Worm (Caenorhabditis elegans): ENCODE data around the gene cht-4.

The cht-4 gene

DNA sequence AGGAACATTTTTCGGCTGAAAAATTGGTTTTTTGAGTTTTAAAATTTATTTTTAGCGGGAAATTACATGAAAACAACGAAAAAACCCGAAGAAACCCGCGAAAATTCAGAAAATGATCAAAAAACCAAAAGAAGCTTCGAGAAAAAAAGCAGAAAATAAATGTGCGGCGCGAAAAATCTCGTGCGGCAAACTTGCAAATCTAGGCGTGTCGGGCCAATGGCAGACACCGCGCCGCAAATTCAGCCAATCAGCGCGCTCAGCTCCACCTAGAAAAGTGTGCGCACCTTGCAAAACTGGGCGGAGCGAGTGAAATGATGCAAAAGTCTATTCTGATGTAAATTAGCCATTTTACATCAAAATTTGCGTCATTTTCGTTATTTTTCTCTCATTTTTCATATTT, 38.4 kb downstream of the cht-4 start, which contains the start of gene Y22D7AL.10 (continued):
- TF ChIP-seq sox-4 (tag; optimal IDR thresholded peaks at IDR 0.05) (peak; percentile 54), C08G9.2 (tag; optimal IDR thresholded peaks at IDR 0.05) (peak; percentile 85), ceh-6 (GFP tag; optimal IDR thresholded peaks at IDR 0.05) (peak; percentile 66), zip-5 (tag; optimal IDR thresholded peaks at IDR 0.05) (peak; percentile 48), ztf-16 (tag; optimal IDR thresholded peaks at IDR 0.05) (peak; percentile 89), K02D7.2 (tag; optimal IDR thresholded peaks at IDR 0.05) (peak; percentile 82), ahr-1 (tag; optimal IDR thresholded peaks at IDR 0.05) (peak; percentile 59), F13H6.1 (tag; optimal IDR thresholded peaks at IDR 0.05) (peak; percentile 80), lim-6 (tag; optimal IDR thresholded peaks at IDR 0.05) (peak; percentile 57), ama-1 (optimal IDR thresholded peaks at IDR 0.05) (no peak), ceh-14 (tag; optimal IDR thresholded peaks at IDR 0.05) (peak; percentile 90), mec-3 (tag; optimal IDR thresholded peaks at IDR 0.05; ENCODE audit: borderline replicate concordance) (no peak), fax-1 (tag; optimal IDR thresholded peaks at IDR 0.05) (peak; percentile 80), lin-11 (tag; optimal IDR thresholded peaks at IDR 0.05) (peak; percentile 67), ttx-3 (tag; optimal IDR thresholded peaks at IDR 0.05) (peak; percentile 79), ets-4 (tag; optimal IDR thresholded peaks at IDR 0.05) (peak; percentile 49), T23F11.4 (GFP tag; optimal IDR thresholded peaks at IDR 0.05) (peak; percentile 72), elt-2 (tag; optimal IDR thresholded peaks at IDR 0.05) (peak; percentile 93), ceh-24 (tag; optimal IDR thresholded peaks at IDR 0.05) (peak; percentile 16), unc-86 (tag; optimal IDR thresholded peaks at IDR 0.05) (peak; percentile 94), pqm-1 (tag; optimal IDR thresholded peaks at IDR 0.05) (peak; percentile 80), sox-2 (GFP tag; IDR thresholded peaks at IDR 0.05) (peak; percentile 64), unc-55 (GFP tag; optimal IDR thresholded peaks at IDR 0.05) (no peak), odd-2 (tag; optimal IDR thresholded peaks at IDR 0.05) (peak; percentile 45), unc-3 (GFP tag; conservative IDR thresholded peaks at IDR 0.05) (0 out of 2 replicates have a peak, but pooled peaks have one; percentile 45), unc-3 (tag; optimal IDR thresholded peaks at IDR 0.05) (peak; percentile 82), ceh-19 (GFP tag; optimal IDR thresholded peaks at IDR 0.05) (peak; percentile 87), unc-42 (tag; optimal IDR thresholded peaks at IDR 0.05) (peak; percentile 89), K09A11.1 (tag; optimal IDR thresholded peaks at IDR 0.05; ENCODE audit: insufficient read depth) (peak; percentile 92), elt-4 (tag; optimal IDR thresholded peaks at IDR 0.05) (no peak), nfya-1 (tag; optimal IDR thresholded peaks at IDR 0.05) (peak; percentile 100), ceh-18 (tag; optimal IDR thresholded peaks at IDR 0.05) (peak; percentile 97), tbx-7 (tag; optimal IDR thresholded peaks at IDR 0.05) (peak; percentile 66), gmeb-2 (tag; optimal IDR thresholded peaks at IDR 0.05) (peak; percentile 74), nhr-232 (tag; optimal IDR thresholded peaks at IDR 0.05) (peak; percentile 59), ceh-22 (tag; optimal IDR thresholded peaks at IDR 0.05) (peak; percentile 21), ref-2 (tag; optimal IDR thresholded peaks at IDR 0.05) (peak; percentile 97), pax-1 (tag; optimal IDR thresholded peaks at IDR 0.05) (peak; percentile 93), hlh-30 (tag; optimal IDR thresholded peaks at IDR 0.05; ENCODE audit: insufficient read depth) (peak; percentile 81), fkh-6 (tag; optimal IDR thresholded peaks at IDR 0.05) (peak; percentile 76), ceh-30 (tag; optimal IDR thresholded peaks at IDR 0.05) (no peak), ceh-2 (tag; optimal IDR thresholded peaks at IDR 0.05) (peak; percentile 85), ceh-45 (GFP tag; IDR thresholded peaks at IDR 0.05) (0 out of 2 replicates have a peak, but pooled peaks have one; percentile 63), dve-1 (tag; optimal IDR thresholded peaks at IDR 0.05) (peak; percentile 83), eyg-1 (tag; optimal IDR thresholded peaks at IDR 0.05) (peak; percentile 83), Y22D7AL.16 (tag; optimal IDR thresholded peaks at IDR 0.05) (peak; percentile 20), hlh-13 (GFP tag; optimal IDR thresholded peaks at IDR 0.05) (peak; percentile 28), ceh-31 (tag; optimal IDR thresholded peaks at IDR 0.05) (peak; percentile 95), npax-4 (tag; optimal IDR thresholded peaks at IDR 0.05) (peak; percentile 36), ceh-9 (tag; optimal IDR thresholded peaks at IDR 0.05) (no peak), che-1 (tag; optimal IDR thresholded peaks at IDR 0.05) (peak; percentile 72), rnt-1 (tag; optimal IDR thresholded peaks at IDR 0.05) (peak; percentile 96)

Measured in whole organism, late embryonic.